Fruit fly (Drosophila melanogaster): ENCODE measurements around the gene vari.

The vari gene

dm6 chr2L:20812283-20813189 lies 15.7 kb upstream of the vari start:
- TF ChIP-seq CG17806 (tag; optimal IDR thresholded peaks at IDR 0.05) (peak; percentile 49), EcR (GFP tag; optimal IDR thresholded peaks at IDR 0.05) (peak; percentile 91), CG10348 (GFP tag; IDR thresholded peaks at IDR 0.05) (no peak), CG32121 (GFP tag; IDR thresholded peaks at IDR 0.05) (no peak), Pif1A (GFP tag; optimal IDR thresholded peaks at IDR 0.05) (peak; percentile 6), rn (GFP tag; IDR thresholded peaks at IDR 0.05) (0 out of 2 replicates have a peak, but pooled peaks have one; percentile 18), gl (tag; optimal IDR thresholded peaks at IDR 0.05) (peak; percentile 43), CG13204 (GFP tag; optimal IDR thresholded peaks at IDR 0.05) (peak; percentile 17), CG34367 (tag; optimal IDR thresholded peaks at IDR 0.05) (peak; percentile 10), CG12605 (GFP tag; IDR thresholded peaks at IDR 0.05) (no peak), CG15710 (tag; optimal IDR thresholded peaks at IDR 0.05) (peak; percentile 29), CG14655 (GFP tag; optimal IDR thresholded peaks at IDR 0.05) (peak; percentile 17), CG8159 (tag; optimal IDR thresholded peaks at IDR 0.05) (peak; percentile 62), fd96Ca (GFP tag; IDR thresholded peaks at IDR 0.05) (no peak), CG9948 (tag; optimal IDR thresholded peaks at IDR 0.05) (peak; percentile 45), CG4496 (GFP tag; IDR thresholded peaks at IDR 0.05) (peak; percentile 52; the same call in 2 of the 3 replicates), Pif1B (GFP tag; optimal IDR thresholded peaks at IDR 0.05) (peak; percentile 40)

DNA sequence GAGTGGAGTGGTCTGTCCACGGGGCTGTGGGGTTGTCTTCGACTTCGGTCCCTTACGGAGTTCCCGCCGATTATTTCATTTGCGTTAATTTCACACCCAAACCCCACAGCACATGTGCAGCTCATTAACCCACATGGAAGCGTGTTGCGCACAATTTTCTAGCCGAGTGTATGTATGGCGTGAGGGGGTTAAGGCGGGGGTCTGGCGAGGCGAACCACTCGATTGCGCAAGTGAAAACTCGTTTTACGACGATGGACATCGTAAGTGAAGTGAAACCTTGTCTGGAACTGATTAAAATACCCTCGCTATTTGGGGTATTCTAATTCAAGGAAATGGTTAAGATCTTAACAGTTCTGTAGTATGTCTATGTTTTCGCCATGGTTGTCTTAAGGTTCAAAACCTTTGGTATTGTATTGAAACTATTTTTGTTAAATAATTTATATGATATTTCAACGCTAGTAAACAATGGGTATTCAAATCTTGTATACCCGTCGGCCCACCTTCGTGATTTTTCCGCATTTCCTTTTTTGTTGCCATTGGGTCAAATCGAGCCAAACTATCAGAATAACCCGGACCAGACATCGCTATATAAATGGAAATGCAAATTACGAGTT lies 14.3 kb upstream of the vari start:
- TF ChIP-seq Snoo (tag; optimal IDR thresholded peaks at IDR 0.05) (no peak), CG34367 (tag; optimal IDR thresholded peaks at IDR 0.05) (peak; percentile 53), rn (GFP tag; IDR thresholded peaks at IDR 0.05) (peak; percentile 59; the same call in 1 of the 2 replicates), Pif1B (GFP tag; optimal IDR thresholded peaks at IDR 0.05) (peak; percentile 54), Pif1A (GFP tag; optimal IDR thresholded peaks at IDR 0.05) (peak; percentile 81), CG9948 (tag; optimal IDR thresholded peaks at IDR 0.05) (peak; percentile 65), D1 (tag; optimal IDR thresholded peaks at IDR 0.05) (no peak), Ets98B (GFP tag; IDR thresholded peaks at IDR 0.05) (peak; percentile 90), fd96Ca (GFP tag; IDR thresholded peaks at IDR 0.05) (peak; percentile 71), CG15710 (tag; optimal IDR thresholded peaks at IDR 0.05) (peak; percentile 63), CG12605 (GFP tag; IDR thresholded peaks at IDR 0.05) (no peak; the same call in 1 of the 2 replicates), EcR (GFP tag; optimal IDR thresholded peaks at IDR 0.05) (peak; percentile 37), CG4496 (GFP tag; IDR thresholded peaks at IDR 0.05) (peak; percentile 86), CG8159 (tag; optimal IDR thresholded peaks at IDR 0.05) (peak; percentile 65), CG10348 (GFP tag; IDR thresholded peaks at IDR 0.05) (peak; percentile 30; the same call in 1 of the 2 replicates), gl (tag; optimal IDR thresholded peaks at IDR 0.05) (no peak), CG32121 (GFP tag; IDR thresholded peaks at IDR 0.05) (peak; percentile 85), CG17806 (tag; optimal IDR thresholded peaks at IDR 0.05) (peak; percentile 74), CG13204 (GFP tag; optimal IDR thresholded peaks at IDR 0.05) (no peak), CG14655 (GFP tag; optimal IDR thresholded peaks at IDR 0.05) (peak; percentile 86), CG8301 (tag; optimal IDR thresholded peaks at IDR 0.05) (peak; percentile 85)

dm6 chr2L:20809229-20809628 lies 12.4 kb upstream of the vari start:
- TF ChIP-seq CG34367 (tag; optimal IDR thresholded peaks at IDR 0.05) = no peak
- no peak for TF ChIP-seq gl (tag; optimal IDR thresholded peaks at IDR 0.05)
- no peak for TF ChIP-seq CG15710 (tag; optimal IDR thresholded peaks at IDR 0.05)
- TF ChIP-seq CG17806 (tag; optimal IDR thresholded peaks at IDR 0.05) = peak; percentile 29
- no peak for TF ChIP-seq rn (GFP tag; IDR thresholded peaks at IDR 0.05)
- TF ChIP-seq CG9948 (tag; optimal IDR thresholded peaks at IDR 0.05) = no peak
- TF ChIP-seq D1 (tag; optimal IDR thresholded peaks at IDR 0.05) = no peak
- no peak for TF ChIP-seq CG12605 (GFP tag; IDR thresholded peaks at IDR 0.05)
- no peak for TF ChIP-seq Pif1B (GFP tag; optimal IDR thresholded peaks at IDR 0.05)
- TF ChIP-seq CG10348 (GFP tag; IDR thresholded peaks at IDR 0.05) = no peak
- TF ChIP-seq Snoo (tag; optimal IDR thresholded peaks at IDR 0.05) = no peak
- TF ChIP-seq CG4496 (GFP tag; IDR thresholded peaks at IDR 0.05) = peak; percentile 64; the same call in 1 of the 3 replicates
- no peak for TF ChIP-seq CG13204 (GFP tag; optimal IDR thresholded peaks at IDR 0.05)
- peak; percentile 59 for TF ChIP-seq CG32121 (GFP tag; IDR thresholded peaks at IDR 0.05)
- TF ChIP-seq Pif1A (GFP tag; optimal IDR thresholded peaks at IDR 0.05) = peak; percentile 2
- peak; percentile 37 for TF ChIP-seq CG8159 (tag; optimal IDR thresholded peaks at IDR 0.05)
- no peak for TF ChIP-seq CG8301 (tag; optimal IDR thresholded peaks at IDR 0.05)
- TF ChIP-seq CG14655 (GFP tag; optimal IDR thresholded peaks at IDR 0.05) = peak; percentile 24
- peak; percentile 60 for TF ChIP-seq fd96Ca (GFP tag; IDR thresholded peaks at IDR 0.05)
- TF ChIP-seq Ets98B (GFP tag; IDR thresholded peaks at IDR 0.05) = peak; percentile 69
- no peak for TF ChIP-seq EcR (GFP tag; optimal IDR thresholded peaks at IDR 0.05)

DNA sequence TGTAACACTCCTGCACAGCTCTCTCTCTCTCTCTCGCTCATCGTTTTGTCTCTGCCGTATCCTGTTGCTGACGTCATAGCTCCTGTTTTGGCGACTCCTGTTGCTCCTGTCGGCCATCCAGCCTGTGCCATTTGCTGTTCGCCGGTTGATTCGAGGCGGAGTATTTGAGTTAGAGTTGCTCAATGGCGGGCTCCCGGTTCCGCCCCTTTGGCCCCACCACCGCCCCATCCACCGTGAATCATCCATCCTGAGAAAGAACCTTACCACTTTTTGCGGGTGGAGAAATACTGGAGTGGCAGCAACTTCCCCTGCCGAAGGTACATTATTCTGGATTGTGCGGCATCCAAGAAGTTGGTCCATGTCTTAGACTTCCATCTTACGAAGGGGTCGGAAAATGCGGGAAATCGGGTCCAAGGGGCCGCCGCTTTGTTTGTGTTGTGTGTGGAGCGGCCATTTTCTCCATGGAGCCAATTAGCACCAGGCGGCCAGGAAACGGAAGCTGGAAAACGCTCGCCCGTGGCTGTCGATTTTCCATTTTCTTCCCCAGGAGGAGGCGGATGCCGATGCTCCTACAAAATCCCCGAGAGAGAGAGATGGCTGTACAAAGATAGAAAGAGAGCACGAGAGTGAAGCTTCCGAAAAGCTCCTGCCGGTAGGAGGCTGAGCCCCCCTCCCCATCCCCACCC lies 11.8 kb upstream of the vari start:
- TF ChIP-seq CG10348 (GFP tag; IDR thresholded peaks at IDR 0.05) (no peak), CG15710 (tag; optimal IDR thresholded peaks at IDR 0.05) (no peak), CG32121 (GFP tag; IDR thresholded peaks at IDR 0.05) (no peak), Pif1B (GFP tag; optimal IDR thresholded peaks at IDR 0.05) (no peak), CG17806 (tag; optimal IDR thresholded peaks at IDR 0.05) (no peak), CG12605 (GFP tag; IDR thresholded peaks at IDR 0.05) (no peak), Snoo (tag; optimal IDR thresholded peaks at IDR 0.05) (no peak), CG4496 (GFP tag; IDR thresholded peaks at IDR 0.05) (no peak), CG9948 (tag; optimal IDR thresholded peaks at IDR 0.05) (no peak), CG14655 (GFP tag; optimal IDR thresholded peaks at IDR 0.05) (no peak), EcR (GFP tag; optimal IDR thresholded peaks at IDR 0.05) (no peak)

Data from whole organism, pupa.